Worm (Caenorhabditis elegans): ENCODE data around the gene T09A5.15.

Gene T09A5.15

DNA sequence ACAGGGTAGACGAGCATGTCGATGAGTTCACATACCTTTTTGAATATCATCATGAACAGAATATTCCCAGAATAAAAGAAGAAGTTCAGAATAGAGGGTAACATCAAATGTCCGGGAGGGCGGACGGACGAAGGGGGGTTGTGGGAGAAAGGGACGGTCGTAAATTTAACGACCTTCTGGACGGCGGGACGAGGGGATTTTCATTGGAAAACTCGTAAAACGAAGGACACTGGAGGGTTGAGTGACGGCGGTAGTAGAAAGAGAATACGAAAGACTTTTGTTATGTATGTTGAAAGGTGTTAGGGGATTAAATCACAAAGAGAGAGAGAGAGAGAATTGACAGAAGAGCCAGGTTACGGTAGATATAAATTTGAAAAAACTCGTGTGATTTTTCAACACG lies 7.2 kb upstream of the T09A5.15 start:
- TF ChIP-seq rnt-1 (tag; optimal IDR thresholded peaks at IDR 0.05): peak; percentile 7
- no peak for TF ChIP-seq nhr-11 (tag; optimal IDR thresholded peaks at IDR 0.05)

- TF ChIP-seq ceh-14 (tag; optimal IDR thresholded peaks at IDR 0.05): peak; percentile 3
- no peak for TF ChIP-seq dve-1 (tag; optimal IDR thresholded peaks at IDR 0.05)
- no peak for TF ChIP-seq ahr-1 (tag; optimal IDR thresholded peaks at IDR 0.05)
These were observed 6.3 kb upstream of the T09A5.15 start for ce11 chrII:7851480-7851879.

DNA sequence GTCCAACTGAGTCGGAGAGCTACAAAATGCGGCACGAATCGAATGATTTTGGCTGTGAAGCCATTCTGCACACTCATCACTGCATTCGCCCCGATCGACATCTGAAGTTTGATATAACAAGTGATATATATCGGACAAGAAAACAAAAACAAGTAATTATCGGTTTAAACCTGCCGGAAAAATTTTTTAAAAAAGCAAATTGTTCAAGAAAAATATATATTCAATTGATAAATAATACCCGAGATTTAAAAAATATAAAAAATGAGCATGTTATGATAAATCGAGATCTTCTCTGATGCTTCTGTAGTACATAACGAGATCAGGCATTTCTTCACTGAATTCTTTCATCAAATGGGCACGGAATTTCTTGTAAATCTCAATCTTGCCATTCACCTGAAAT lies 4.1 kb upstream of the T09A5.15 start, which contains the start of gene T09A5.5:
T09A5.5 (minus strand) TSS at position 101 of the 400 bp plus-strand sequence.
- TF ChIP-seq unc-3 (GFP tag; conservative IDR thresholded peaks at IDR 0.05) (no peak), unc-3 (tag; optimal IDR thresholded peaks at IDR 0.05) (no peak), K09A11.1 (tag; optimal IDR thresholded peaks at IDR 0.05; ENCODE audit: insufficient read depth) (no peak), C38D4.7 (GFP tag; optimal IDR thresholded peaks at IDR 0.05) (no peak), unc-86 (tag; optimal IDR thresholded peaks at IDR 0.05) (no peak), sox-4 (tag; optimal IDR thresholded peaks at IDR 0.05) (no peak)

- TF ChIP-seq pha-2 (tag; optimal IDR thresholded peaks at IDR 0.05): no peak
- no peak for TF ChIP-seq pha-4 (tag; optimal IDR thresholded peaks at IDR 0.05)
- TF ChIP-seq ceh-19 (GFP tag; optimal IDR thresholded peaks at IDR 0.05): no peak
- no peak for TF ChIP-seq eyg-1 (tag; optimal IDR thresholded peaks at IDR 0.05)
- no peak for TF ChIP-seq ttx-3 (tag; optimal IDR thresholded peaks at IDR 0.05)
- no peak for TF ChIP-seq ceh-9 (tag; optimal IDR thresholded peaks at IDR 0.05)
These were observed 2.8 kb upstream of the T09A5.15 start, which contains the start of gene mdt-10 for ce11 chrII:7854942-7855341. Gene mdt-10, minus strand, starts transcription at chrII:7855042.

DNA sequence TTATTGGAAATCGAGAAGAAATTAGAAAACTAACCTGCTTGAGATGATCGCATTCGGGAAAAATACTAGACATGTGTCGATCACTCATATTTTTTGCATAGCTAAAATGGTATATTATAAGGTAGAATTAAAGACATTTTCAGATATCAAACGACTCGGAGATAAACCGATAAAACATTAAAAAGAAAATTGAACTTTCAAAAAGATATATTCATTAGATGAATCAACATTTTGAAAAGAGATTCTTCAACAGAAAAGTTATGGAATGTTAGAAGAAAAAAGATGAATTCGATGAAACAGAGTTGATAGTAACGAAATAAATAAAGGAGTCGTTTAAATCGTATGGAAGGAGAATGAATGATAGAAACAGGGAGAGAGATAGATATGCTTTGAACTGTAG lies 2.1 kb upstream of the T09A5.15 start, which contains the start of gene mdmh-35:
mdmh-35 (minus strand) TSS at position 101 of the 400 bp plus-strand sequence.
- TF ChIP-seq zip-5 (tag; optimal IDR thresholded peaks at IDR 0.05): no peak
- TF ChIP-seq mec-3 (tag; optimal IDR thresholded peaks at IDR 0.05; ENCODE audit: borderline replicate concordance): no peak
- TF ChIP-seq C38D4.7 (GFP tag; optimal IDR thresholded peaks at IDR 0.05): no peak
- no peak for TF ChIP-seq ref-2 (tag; optimal IDR thresholded peaks at IDR 0.05)
- TF ChIP-seq ceh-19 (GFP tag; optimal IDR thresholded peaks at IDR 0.05): no peak
- TF ChIP-seq hlh-15 (tag; optimal IDR thresholded peaks at IDR 0.05): no peak
- no peak for TF ChIP-seq fkh-10 (GFP tag; optimal IDR thresholded peaks at IDR 0.05)
- TF ChIP-seq fax-1 (tag; optimal IDR thresholded peaks at IDR 0.05): no peak
- TF ChIP-seq tbx-7 (tag; optimal IDR thresholded peaks at IDR 0.05): no peak
- TF ChIP-seq ceh-2 (tag; optimal IDR thresholded peaks at IDR 0.05): no peak
- no peak for TF ChIP-seq sdc-2 (tag; optimal IDR thresholded peaks at IDR 0.05)
- no peak for TF ChIP-seq pax-1 (tag; optimal IDR thresholded peaks at IDR 0.05)

ce11 chrII:7858101-7858500 lies 341 bp downstream of the T09A5.15 start, which contains the start of gene sds-22:
Gene sds-22, plus strand, starts transcription at chrII:7858401.
- no peak for TF ChIP-seq ceh-22 (tag; optimal IDR thresholded peaks at IDR 0.05)

- TF ChIP-seq ceh-24 (tag; optimal IDR thresholded peaks at IDR 0.05) (no peak), unc-55 (GFP tag; optimal IDR thresholded peaks at IDR 0.05) (peak; percentile 30), T23F11.4 (GFP tag; optimal IDR thresholded peaks at IDR 0.05) (no peak), ceh-18 (tag; optimal IDR thresholded peaks at IDR 0.05) (no peak), nfya-1 (tag; optimal IDR thresholded peaks at IDR 0.05) (peak; percentile 40), ceh-6 (GFP tag; optimal IDR thresholded peaks at IDR 0.05) (no peak), che-1 (tag; optimal IDR thresholded peaks at IDR 0.05) (no peak), ceh-19 (GFP tag; optimal IDR thresholded peaks at IDR 0.05) (no peak), unc-42 (tag; optimal IDR thresholded peaks at IDR 0.05) (no peak), ztf-16 (tag; optimal IDR thresholded peaks at IDR 0.05) (no peak), ets-4 (tag; optimal IDR thresholded peaks at IDR 0.05) (no peak), ceh-22 (tag; optimal IDR thresholded peaks at IDR 0.05) (no peak), hlh-30 (tag; optimal IDR thresholded peaks at IDR 0.05; ENCODE audit: insufficient read depth) (no peak), Y22D7AL.16 (tag; optimal IDR thresholded peaks at IDR 0.05) (no peak), ceh-30 (tag; optimal IDR thresholded peaks at IDR 0.05) (no peak), ceh-31 (tag; optimal IDR thresholded peaks at IDR 0.05) (peak; percentile 68)
These were observed 2.6 kb downstream of the T09A5.15 start, which contains the start of gene lin-5 for ce11 chrII:7860221-7860928. Gene lin-5, plus strand, starts transcription at chrII:7860574.

Data from whole organism, late embryonic.